Worm (Caenorhabditis elegans): ENCODE measurements around the gene Y38H6C.13.

DNA sequence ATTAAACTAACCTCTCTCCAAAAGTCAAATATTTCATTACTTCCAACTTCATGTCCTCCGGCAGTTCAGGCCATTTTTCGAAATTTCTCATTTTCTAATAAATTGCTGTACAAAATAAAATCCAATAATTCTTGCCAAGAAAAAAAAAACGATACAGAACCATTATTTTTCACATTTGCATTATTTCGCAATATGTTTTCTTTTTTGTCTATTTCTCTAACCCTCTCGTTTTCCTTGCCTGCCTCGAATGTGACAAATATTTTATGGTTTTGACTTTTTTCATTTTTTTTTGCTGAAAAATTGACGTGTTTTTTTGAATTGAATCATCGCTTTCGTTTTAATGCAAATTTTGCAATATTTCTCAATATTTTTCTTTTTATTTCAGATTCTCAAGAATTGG, 5.4 kb upstream of the Y38H6C.13 start, which contains the start of the genes Y38H6C.9 and fbxa-150:
- no peak for TF ChIP-seq mec-3 (tag; optimal IDR thresholded peaks at IDR 0.05; ENCODE audit: borderline replicate concordance)
- no peak for TF ChIP-seq pqm-1 (tag; optimal IDR thresholded peaks at IDR 0.05)
- TF ChIP-seq K09A11.1 (tag; optimal IDR thresholded peaks at IDR 0.05; ENCODE audit: insufficient read depth): no peak
